Worm (Caenorhabditis elegans) whole organism, L3 larva: ENCODE results near the gene str-37.

Experiments used
- elt-1 ChIP-seq: fragments of 150-350 bp; optimal IDR thresholded peaks from 2 replicates; lab custom pipeline; 2014; ENCODE audit warnings: missing biosample characterization, missing genetic modification characterization
- nhr-23 ChIP-seq: fragments of 150-350 bp; optimal IDR thresholded peaks from 2 replicates; lab custom pipeline; 2014; ENCODE audit warnings: missing biosample characterization, missing genetic modification reagents, missing genetic modification characterization

- TF ChIP-seq nhr-23 (tag; lab: Kevin White, UChicago): no peak
- no peak for TF ChIP-seq elt-1 (tag; lab: Kevin White, UChicago)
These were observed 17.8 kb upstream of the str-37 start for ce11 chrV:13309806-13310205.
